Worm (Caenorhabditis elegans) whole organism, late embryonic: ENCODE measurements around the gene hst-3.1.

Experiments
- ceh-18 ChIP-seq: sonication (generic microtip); optimal IDR thresholded peaks from 2 replicates; lab custom pipeline; 2016; ENCODE audit warnings: missing genetic modification characterization, missing compliant biosample characterization
- unc-3 ChIP-seq, 2 experiments: fragments of 200-800 bp in 1 of 2; sonication (Bioruptor generic) in 1 of 2; sonication (generic microtip) in 1 of 2; conservative IDR thresholded peaks in 1 of 2; optimal IDR thresholded peaks in 1 of 2; 2 replicates each; pipeline versions ENCODE4 v1.3.6 to Lab custom; 2016 to 2022; ENCODE audit warnings: missing compliant biosample characterization in 2 of 2, missing genetic modification characterization in 2 of 2, missing genetic modification reagents in 1 of 2

DNA sequence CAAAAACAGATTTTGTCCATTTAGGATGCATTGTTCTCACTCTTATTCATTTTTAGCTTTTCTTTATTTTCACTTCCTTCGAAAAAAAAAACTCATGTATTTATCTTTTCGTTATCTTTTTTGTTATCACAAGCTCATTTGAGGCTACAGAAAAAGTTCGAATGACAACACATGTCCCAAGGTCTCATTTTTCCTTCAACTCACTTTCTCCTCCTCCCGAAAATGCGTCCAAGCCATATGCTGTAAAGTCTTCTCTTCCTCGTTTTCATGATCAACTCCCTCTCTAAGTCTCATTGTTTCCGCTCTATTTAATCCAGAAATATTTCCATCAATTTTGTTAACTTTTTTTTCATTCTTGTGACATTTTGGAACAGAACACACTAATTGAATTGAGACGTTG lies 12.3 kb upstream of the hst-3.1 start:
- TF ChIP-seq unc-3 (GFP tag; conservative IDR thresholded peaks at IDR 0.05; lab: Robert Waterston, UW) (no peak), unc-3 (tag; optimal IDR thresholded peaks at IDR 0.05; lab: Kevin White, UChicago) (no peak), ceh-18 (peak; percentile 26)
